Worm (Caenorhabditis elegans): ENCODE measurements around the gene fahd-1.

DNA sequence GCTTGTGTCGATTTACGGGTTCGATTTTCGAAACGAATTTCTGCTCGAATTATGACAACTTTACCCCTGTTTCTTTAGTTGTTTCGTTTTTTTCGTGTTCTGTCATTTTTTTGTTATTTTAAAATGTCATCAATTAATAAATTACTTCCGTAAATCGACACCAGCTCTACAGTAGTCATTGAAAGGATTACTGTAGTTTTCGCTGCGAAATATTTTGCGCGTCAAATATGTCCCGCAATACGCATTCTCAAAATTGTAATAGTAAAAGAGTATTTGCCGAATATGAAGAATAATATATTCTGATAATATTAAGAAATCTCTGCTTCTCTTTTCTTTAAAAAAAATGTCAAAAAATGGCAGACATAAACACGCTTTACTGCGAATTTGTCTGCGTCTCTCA lies 1.2 kb downstream of the fahd-1 start:
- no peak for TF ChIP-seq him-1 (tag; optimal IDR thresholded peaks at IDR 0.05)
- no peak for TF ChIP-seq W03F9.2 (tag; optimal IDR thresholded peaks at IDR 0.05)
- TF ChIP-seq dao-5 (tag; optimal IDR thresholded peaks at IDR 0.05), result no peak
